Worm (Caenorhabditis elegans) whole organism, L2 larva: ENCODE results near the gene him-8.

Source experiments
- C34F6.9 ChIP-seq: fragments of 150-350 bp; optimal IDR thresholded peaks from 2 replicates; lab custom pipeline; 2014; ENCODE audit warnings: missing biosample characterization, missing genetic modification characterization
- ceh-82 ChIP-seq: fragments of 150-350 bp; optimal IDR thresholded peaks from 2 replicates; lab custom pipeline; 2014; ENCODE audit warnings: missing biosample characterization, missing genetic modification characterization
- egl-27 ChIP-seq: sonication (generic microtip); optimal IDR thresholded peaks from 3 replicates; lab custom pipeline; 2017; ENCODE audit warnings: missing biosample characterization, missing genetic modification reagents, missing genetic modification characterization
- lin-13 ChIP-seq: fragments of 150-350 bp; optimal IDR thresholded peaks from 2 replicates; lab custom pipeline; 2014; ENCODE audit warnings: missing biosample characterization, missing genetic modification reagents, missing genetic modification characterization
- lin-39 ChIP-seq: fragments of 150-350 bp; optimal IDR thresholded peaks from 2 replicates; lab custom pipeline; 2014; ENCODE audit warnings: missing biosample characterization, missing genetic modification reagents, missing genetic modification characterization
- mab-5 ChIP-seq: fragments of 150-350 bp; optimal IDR thresholded peaks from 2 replicates; lab custom pipeline; 2014; ENCODE audit warnings: missing biosample characterization, missing genetic modification characterization
- mdl-1 ChIP-seq, 2 experiments: fragments of 150-350 bp in 1 of 2; sonication (generic microtip) in 1 of 2; optimal IDR thresholded peaks; 2 replicates each; lab custom pipeline; 2017; ENCODE audit warnings: missing biosample characterization in 2 of 2, missing genetic modification characterization in 2 of 2
- nhr-11 ChIP-seq: fragments of 150-350 bp; optimal IDR thresholded peaks from 2 replicates; lab custom pipeline; 2014; ENCODE audit warnings: missing biosample characterization, missing genetic modification characterization
- nhr-12 ChIP-seq: fragments of 150-350 bp; optimal IDR thresholded peaks from 2 replicates; lab custom pipeline; 2014; ENCODE audit warnings: missing biosample characterization, missing genetic modification characterization
- unc-62 ChIP-seq: fragments of 150-350 bp; optimal IDR thresholded peaks from 2 replicates; lab custom pipeline; 2014; ENCODE audit warnings: missing biosample characterization, missing genetic modification reagents, missing genetic modification characterization
- ztf-11 ChIP-seq: sonication (generic microtip); optimal IDR thresholded peaks from 2 replicates; lab custom pipeline; 2017; ENCODE audit warnings: missing biosample characterization, missing genetic modification characterization
- ztf-4 ChIP-seq: fragments of 150-350 bp; optimal IDR thresholded peaks from 2 replicates; lab custom pipeline; 2014; ENCODE audit warnings: missing biosample characterization, missing genetic modification characterization

- TF ChIP-seq ceh-82 (tag; lab: Kevin White, UChicago) (no peak), mab-5 (tag; lab: Kevin White, UChicago) (no peak), unc-62 (no peak), ztf-4 (tag; lab: Kevin White, UChicago) (no peak), egl-27 (tag; lab: Kevin White, UChicago) (no peak), C34F6.9 (tag; lab: Kevin White, UChicago) (no peak), ztf-11 (tag; lab: Kevin White, UChicago) (no peak), lin-39 (tag; lab: Kevin White, UChicago) (no peak), nhr-11 (tag; lab: Kevin White, UChicago) (no peak), lin-13 (GFP tag; lab: Kevin White, UChicago) (no peak), nhr-12 (tag; lab: Kevin White, UChicago) (no peak), mdl-1 (tag; optimal IDR thresholded peaks at IDR 0.05; lab: Kevin White, UChicago) (no peak)
Measured at ce11 chrIV:10513266-10513665, 48.4 kb upstream of the him-8 start.
